Fruit fly (Drosophila melanogaster): ENCODE data around the gene CG15404.
A peak's percentile ranks its signal among the peaks of the same experiment; 100 is the strongest.

The CG15404 gene

dm6 chr2L:3173740-3174139 is at the start of gene CG15404, which contains the start of gene CG31698:
Gene CG15404, plus strand, starts transcription at chr2L:3173972.
Gene CG31698, minus strand, starts transcription at chr2L:3173840.
- TF ChIP-seq CG17801 (GFP tag; optimal IDR thresholded peaks at IDR 0.05; ENCODE audit: partially characterized antibody): no peak

dm6 chr2L:3124500-3124977 is 49.2 kb upstream of the CG15404 start:
- no peak for TF ChIP-seq CG17801 (GFP tag; optimal IDR thresholded peaks at IDR 0.05; ENCODE audit: partially characterized antibody)

- no peak for TF ChIP-seq CG17801 (GFP tag; optimal IDR thresholded peaks at IDR 0.05; ENCODE audit: partially characterized antibody)
These were observed 46.0 kb upstream of the CG15404 start for dm6 chr2L:3127813-3128212.

dm6 chr2L:3128335-3128734 is 45.4 kb upstream of the CG15404 start, which contains the start of gene CG15403:
Gene CG15403, plus strand, starts transcription at chr2L:3128635.
- TF ChIP-seq CG17801 (GFP tag; optimal IDR thresholded peaks at IDR 0.05; ENCODE audit: partially characterized antibody): no peak

dm6 chr2L:3130417-3130816 is 43.4 kb upstream of the CG15404 start:
- no peak for TF ChIP-seq CG17801 (GFP tag; optimal IDR thresholded peaks at IDR 0.05; ENCODE audit: partially characterized antibody)

- no peak for TF ChIP-seq CG17801 (GFP tag; optimal IDR thresholded peaks at IDR 0.05; ENCODE audit: partially characterized antibody)
These were observed 42.1 kb upstream of the CG15404 start for dm6 chr2L:3131641-3132040.

dm6 chr2L:3143908-3144307 is 29.9 kb upstream of the CG15404 start:
- no peak for TF ChIP-seq CG17801 (GFP tag; optimal IDR thresholded peaks at IDR 0.05; ENCODE audit: partially characterized antibody)

- peak; percentile 53 for TF ChIP-seq CG17801 (GFP tag; optimal IDR thresholded peaks at IDR 0.05; ENCODE audit: partially characterized antibody)
These were observed 29.1 kb upstream of the CG15404 start, which contains the start of gene toc for dm6 chr2L:3144709-3145108. Gene toc, minus strand, starts transcription at chr2L:3144786.

dm6 chr2L:3145470-3145869 is 28.3 kb upstream of the CG15404 start, which contains the start of gene ND-B14.5B:
Gene ND-B14.5B, minus strand, starts transcription at chr2L:3145848.
- no peak for TF ChIP-seq CG17801 (GFP tag; optimal IDR thresholded peaks at IDR 0.05; ENCODE audit: partially characterized antibody)

- TF ChIP-seq CG17801 (GFP tag; optimal IDR thresholded peaks at IDR 0.05; ENCODE audit: partially characterized antibody): no peak
These were observed 27.9 kb upstream of the CG15404 start for dm6 chr2L:3145897-3146296.

- no peak for TF ChIP-seq CG17801 (GFP tag; optimal IDR thresholded peaks at IDR 0.05; ENCODE audit: partially characterized antibody)
These were observed 24.7 kb upstream of the CG15404 start for dm6 chr2L:3148959-3149591.

dm6 chr2L:3151657-3152056 is 22.1 kb upstream of the CG15404 start:
- no peak for TF ChIP-seq CG17801 (GFP tag; optimal IDR thresholded peaks at IDR 0.05; ENCODE audit: partially characterized antibody)

dm6 chr2L:3152696-3153613 is 20.8 kb upstream of the CG15404 start:
- peak; percentile 43 for TF ChIP-seq CG17801 (GFP tag; optimal IDR thresholded peaks at IDR 0.05; ENCODE audit: partially characterized antibody)

- no peak for TF ChIP-seq CG17801 (GFP tag; optimal IDR thresholded peaks at IDR 0.05; ENCODE audit: partially characterized antibody)
These were observed 19.0 kb upstream of the CG15404 start for dm6 chr2L:3154749-3155148.

- no peak for TF ChIP-seq CG17801 (GFP tag; optimal IDR thresholded peaks at IDR 0.05; ENCODE audit: partially characterized antibody)
These were observed 18.0 kb upstream of the CG15404 start for dm6 chr2L:3155804-3156203.
